Worm (Caenorhabditis elegans) whole organism, late embryonic: Measurements from ENCODE around the gene ets-5.

Experiments used
- C38D4.7 ChIP-seq: fragments of 200-800 bp; sonication (Bioruptor generic); optimal IDR thresholded peaks from 2 replicates; lab custom pipeline; 2018; ENCODE audit warnings: mild to moderate bottlenecking, missing genetic modification characterization, moderate library complexity, missing compliant biosample characterization
- K09A11.1 ChIP-seq: sonication (generic microtip); optimal IDR thresholded peaks from 2 replicates; lab custom pipeline; 2017; ENCODE audit warnings: antibody characterized with exemption, mild to moderate bottlenecking, missing genetic modification characterization, missing compliant biosample characterization; ENCODE audit not compliant: insufficient read depth
- ahr-1 ChIP-seq: sonication (generic microtip); optimal IDR thresholded peaks from 2 replicates; lab custom pipeline; 2016; ENCODE audit warnings: missing genetic modification characterization, missing compliant biosample characterization
- ama-1 ChIP-seq: fragments of 150-350 bp; optimal IDR thresholded peaks from 2 replicates; lab custom pipeline; 2014
- ceh-14 ChIP-seq: sonication (generic microtip); optimal IDR thresholded peaks from 2 replicates; lab custom pipeline; 2016; ENCODE audit warnings: missing genotype, missing genetic modification characterization, missing compliant biosample characterization
- ceh-18 ChIP-seq: sonication (generic microtip); optimal IDR thresholded peaks from 2 replicates; lab custom pipeline; 2016; ENCODE audit warnings: missing genetic modification characterization, missing compliant biosample characterization
- ceh-19 ChIP-seq: fragments of 200-800 bp; sonication (Bioruptor generic); optimal IDR thresholded peaks from 2 replicates; lab custom pipeline; 2018; ENCODE audit warnings: mild to moderate bottlenecking, missing genetic modification characterization, missing compliant biosample characterization
- ceh-22 ChIP-seq: sonication (generic microtip); optimal IDR thresholded peaks from 2 replicates; lab custom pipeline; 2017; ENCODE audit warnings: missing biosample characterization, missing genetic modification characterization
- ceh-30 ChIP-seq: fragments of 150-350 bp; optimal IDR thresholded peaks from 2 replicates; lab custom pipeline; 2014; ENCODE audit warnings: missing biosample characterization, missing genetic modification characterization
- ceh-6 ChIP-seq: fragments of 200-800 bp; sonication (Bioruptor generic); optimal IDR thresholded peaks from 2 replicates; lab custom pipeline; 2018; ENCODE audit warnings: mild to moderate bottlenecking, missing genetic modification characterization, missing compliant biosample characterization
- che-1 ChIP-seq: sonication (generic microtip); optimal IDR thresholded peaks from 2 replicates; lab custom pipeline; 2016; ENCODE audit warnings: mild to moderate bottlenecking, missing genetic modification characterization, missing compliant biosample characterization
- dmd-4 ChIP-seq: sonication (generic microtip); optimal IDR thresholded peaks from 2 replicates; lab custom pipeline; 2016; ENCODE audit warnings: borderline replicate concordance, missing genetic modification characterization, missing compliant biosample characterization
- dve-1 ChIP-seq: sonication (generic microtip); optimal IDR thresholded peaks from 2 replicates; lab custom pipeline; 2017; ENCODE audit warnings: antibody characterized with exemption, mild to moderate bottlenecking, missing genetic modification characterization, missing compliant biosample characterization
- elt-4 ChIP-seq: sonication (generic microtip); optimal IDR thresholded peaks from 2 replicates; lab custom pipeline; 2016; ENCODE audit warnings: missing genetic modification characterization, missing compliant biosample characterization
- fax-1 ChIP-seq: sonication (generic microtip); optimal IDR thresholded peaks from 2 replicates; lab custom pipeline; 2016; ENCODE audit warnings: missing genotype, missing genetic modification characterization, missing compliant biosample characterization
- fkh-10 ChIP-seq: fragments of 150-350 bp; optimal IDR thresholded peaks from 2 replicates; lab custom pipeline; 2014; ENCODE audit warnings: missing biosample characterization, missing genetic modification reagents, missing genetic modification characterization
- gmeb-2 ChIP-seq: sonication (generic microtip); optimal IDR thresholded peaks from 2 replicates; lab custom pipeline; 2016; ENCODE audit warnings: missing genetic modification characterization, inconsistent platforms, missing compliant biosample characterization
- hlh-15 ChIP-seq: sonication (generic microtip); optimal IDR thresholded peaks from 2 replicates; lab custom pipeline; 2016; ENCODE audit warnings: missing genetic modification characterization, missing compliant biosample characterization
- hlh-30 ChIP-seq: sonication (generic microtip); optimal IDR thresholded peaks from 2 replicates; lab custom pipeline; 2017; ENCODE audit warnings: antibody characterized with exemption, missing genetic modification characterization, missing compliant biosample characterization; ENCODE audit not compliant: insufficient read depth
- hlh-6 ChIP-seq: sonication (generic microtip); optimal IDR thresholded peaks from 2 replicates; lab custom pipeline; 2016; ENCODE audit warnings: missing genotype, missing genetic modification characterization, missing compliant biosample characterization
- hlh-8 ChIP-seq: sonication (generic microtip); optimal IDR thresholded peaks from 2 replicates; lab custom pipeline; 2016; ENCODE audit warnings: missing genotype, missing genetic modification characterization, missing compliant biosample characterization
- lin-11 ChIP-seq: fragments of 200-800 bp; sonication (Bioruptor generic); optimal IDR thresholded peaks from 2 replicates; lab custom pipeline; 2018; ENCODE audit warnings: mild to moderate bottlenecking, missing genetic modification characterization, missing compliant biosample characterization
- nfya-1 ChIP-seq: sonication (generic microtip); optimal IDR thresholded peaks from 2 replicates; lab custom pipeline; 2017; ENCODE audit warnings: missing genetic modification characterization, mild to moderate bottlenecking, missing compliant biosample characterization, antibody characterized with exemption, moderate library complexity
- nhr-11 ChIP-seq: fragments of 150-350 bp; optimal IDR thresholded peaks from 2 replicates; lab custom pipeline; 2014; ENCODE audit warnings: missing biosample characterization, missing genetic modification characterization
- pag-3 ChIP-seq: sonication (generic microtip); optimal IDR thresholded peaks from 2 replicates; lab custom pipeline; 2016; ENCODE audit warnings: missing compliant biosample characterization, missing genetic modification characterization, borderline replicate concordance
- pha-4 ChIP-seq: fragments of 150-350 bp; optimal IDR thresholded peaks from 2 replicates; lab custom pipeline; 2018; ENCODE audit warnings: missing biosample characterization, missing genetic modification reagents, missing genetic modification characterization
- pqm-1 ChIP-seq: sonication (generic microtip); optimal IDR thresholded peaks from 2 replicates; lab custom pipeline; 2016; ENCODE audit warnings: missing genetic modification characterization, missing compliant biosample characterization
- ref-2 ChIP-seq: sonication (generic microtip); optimal IDR thresholded peaks from 2 replicates; lab custom pipeline; 2016; ENCODE audit warnings: missing genetic modification characterization, missing compliant biosample characterization
- sox-2 ChIP-seq: fragments of 200-800 bp; sonication (Bioruptor generic); IDR thresholded peaks from 2 replicates; pipeline ENCODE4 v1.3.6; 2022; ENCODE audit warnings: missing genetic modification reagents, missing genetic modification characterization, missing compliant biosample characterization
- sox-4 ChIP-seq: sonication (generic microtip); optimal IDR thresholded peaks from 2 replicates; lab custom pipeline; 2017; ENCODE audit warnings: mild to moderate bottlenecking, missing genetic modification characterization, inconsistent platforms, missing compliant biosample characterization
- syd-9 ChIP-seq: sonication (generic microtip); optimal IDR thresholded peaks from 2 replicates; lab custom pipeline; 2016; ENCODE audit warnings: mild to moderate bottlenecking, missing genetic modification characterization, moderate library complexity, missing compliant biosample characterization
- ttx-3 ChIP-seq: sonication (generic microtip); optimal IDR thresholded peaks from 2 replicates; lab custom pipeline; 2016; ENCODE audit warnings: missing genetic modification reagents, missing genetic modification characterization, missing compliant biosample characterization
- unc-42 ChIP-seq: sonication (generic microtip); optimal IDR thresholded peaks from 2 replicates; lab custom pipeline; 2016; ENCODE audit warnings: missing genotype, missing genetic modification characterization, missing compliant biosample characterization
- unc-55 ChIP-seq: sonication (generic microtip); optimal IDR thresholded peaks from 2 replicates; lab custom pipeline; 2017; ENCODE audit warnings: missing biosample characterization, missing genetic modification reagents, missing genetic modification characterization
- unc-86 ChIP-seq: sonication (generic microtip); optimal IDR thresholded peaks from 2 replicates; lab custom pipeline; 2016; ENCODE audit warnings: missing genetic modification characterization, missing compliant biosample characterization
- ztf-16 ChIP-seq: sonication (generic microtip); optimal IDR thresholded peaks from 2 replicates; lab custom pipeline; 2017; ENCODE audit warnings: missing genetic modification characterization, missing compliant biosample characterization

The ets-5 gene

ce11 chrX:5106942-5107341 is 22.6 kb upstream of the ets-5 start, which contains the start of gene C42D8.9:
Gene C42D8.9, minus strand, starts transcription at chrX:5107042.
- TF ChIP-seq nfya-1 (tag; lab: Kevin White, UChicago) (no peak), ceh-6 (no peak), ttx-3 (tag; lab: Kevin White, UChicago) (no peak), unc-86 (tag; lab: Kevin White, UChicago) (no peak), dve-1 (tag; lab: Kevin White, UChicago) (no peak), pqm-1 (tag; lab: Kevin White, UChicago) (no peak), che-1 (tag; lab: Kevin White, UChicago) (no peak), ceh-22 (tag; lab: Kevin White, UChicago) (no peak), unc-55 (GFP tag; lab: Kevin White, UChicago) (no peak)

ce11 chrX:5106187-5106694 is 21.9 kb upstream of the ets-5 start:
- TF ChIP-seq ttx-3 (tag; lab: Kevin White, UChicago) (no peak), sox-2 (GFP tag; lab: Robert Waterston, UW) (no peak), nhr-11 (tag; lab: Kevin White, UChicago) (no peak), unc-42 (tag; lab: Kevin White, UChicago) (no peak), hlh-8 (tag; lab: Kevin White, UChicago) (no peak), fax-1 (no peak), hlh-6 (no peak), elt-4 (no peak), C38D4.7 (GFP tag; lab: Kevin White, UChicago) (no peak), ceh-18 (no peak), ceh-19 (no peak), pha-4 (no peak)

ce11 chrX:5105703-5106102 is 21.4 kb upstream of the ets-5 start:
- no peak for TF ChIP-seq unc-42 (tag; lab: Kevin White, UChicago)

- TF ChIP-seq unc-86 (tag; lab: Kevin White, UChicago) (no peak), hlh-15 (tag; lab: Kevin White, UChicago) (no peak), fkh-10 (GFP tag; lab: Kevin White, UChicago) (no peak)
Observed at ce11 chrX:5103422-5103821, 19.1 kb upstream of the ets-5 start.

- TF ChIP-seq syd-9 (tag; lab: Kevin White, UChicago), result no peak
- TF ChIP-seq dmd-4 (tag; lab: Kevin White, UChicago), result no peak
- TF ChIP-seq ref-2, result no peak
- no peak for TF ChIP-seq ceh-6
Observed at ce11 chrX:5102338-5102737, 18.0 kb upstream of the ets-5 start.

- TF ChIP-seq ceh-22 (tag; lab: Kevin White, UChicago), result no peak
- no peak for TF ChIP-seq K09A11.1 (tag; lab: Kevin White, UChicago)
- TF ChIP-seq elt-4, result no peak
- no peak for TF ChIP-seq dve-1 (tag; lab: Kevin White, UChicago)
- TF ChIP-seq gmeb-2 (tag; lab: Kevin White, UChicago), result no peak
- no peak for TF ChIP-seq unc-42 (tag; lab: Kevin White, UChicago)
- no peak for TF ChIP-seq ztf-16 (tag; lab: Kevin White, UChicago)
- TF ChIP-seq nfya-1 (tag; lab: Kevin White, UChicago), result no peak
- TF ChIP-seq ama-1 (lab: Kevin White, UChicago), result no peak
- no peak for TF ChIP-seq sox-4 (tag; lab: Kevin White, UChicago)
- no peak for TF ChIP-seq ahr-1 (tag; lab: Kevin White, UChicago)
- TF ChIP-seq syd-9 (tag; lab: Kevin White, UChicago), result no peak
- TF ChIP-seq ceh-14, result no peak
- no peak for TF ChIP-seq hlh-30
- TF ChIP-seq dmd-4 (tag; lab: Kevin White, UChicago), result no peak
- TF ChIP-seq ceh-19, result no peak
- no peak for TF ChIP-seq nhr-11 (tag; lab: Kevin White, UChicago)
- no peak for TF ChIP-seq lin-11 (tag; lab: Kevin White, UChicago)
- no peak for TF ChIP-seq ceh-30
- no peak for TF ChIP-seq pag-3 (tag; lab: Kevin White, UChicago)
Observed at ce11 chrX:5100738-5101379, 16.5 kb upstream of the ets-5 start, which contains the start of gene vit-2. Gene vit-2, plus strand, starts transcription at chrX:5101042.
